Fruit fly (Drosophila melanogaster) whole organism, prepupa: ENCODE results near the gene CG16800.

Source experiments
- CG10669 ChIP-seq: fragments of 200-800 bp; sonication (Bioruptor generic); optimal IDR thresholded peaks from 3 replicates; lab custom pipeline; 2018; ENCODE audit warnings: missing biosample characterization, mild to moderate bottlenecking, missing genetic modification characterization, moderate library complexity
- CG3919 ChIP-seq: fragments of 200-800 bp; sonication (Bioruptor generic); optimal IDR thresholded peaks from 3 replicates; lab custom pipeline; 2016; ENCODE audit warnings: missing biosample characterization, missing genetic modification characterization
- CG4318 ChIP-seq: fragments of 200-800 bp; sonication (Bioruptor generic); optimal IDR thresholded peaks from 3 replicates; lab custom pipeline; 2017; ENCODE audit warnings: missing biosample characterization, mild to moderate bottlenecking, missing genetic modification characterization
- CG6854 ChIP-seq: fragments of 200-800 bp; sonication (Bioruptor generic); optimal IDR thresholded peaks from 2 replicates; lab custom pipeline; 2017; ENCODE audit warnings: missing biosample characterization, mild to moderate bottlenecking, missing genetic modification characterization
- Hr39 ChIP-seq: fragments of 200-800 bp; sonication (Bioruptor generic); optimal IDR thresholded peaks from 2 replicates; lab custom pipeline; 2016; ENCODE audit warnings: missing biosample characterization, missing genetic modification characterization
- Sox102F ChIP-seq: fragments of 200-800 bp; sonication (Bioruptor generic); optimal IDR thresholded peaks from 2 replicates; lab custom pipeline; 2016; ENCODE audit warnings: missing biosample characterization, mild to moderate bottlenecking, missing genetic modification characterization
- dac ChIP-seq: fragments of 200-800 bp; sonication (Bioruptor generic); optimal IDR thresholded peaks from 2 replicates; lab custom pipeline; 2017; ENCODE audit warnings: missing biosample characterization, mild to moderate bottlenecking, missing genetic modification characterization
- esn ChIP-seq: fragments of 200-800 bp; sonication (Bioruptor generic); optimal IDR thresholded peaks from 2 replicates; lab custom pipeline; 2016; ENCODE audit warnings: missing biosample characterization, mild to moderate bottlenecking, missing genetic modification characterization, moderate library complexity
- salr ChIP-seq, 2 experiments: fragments of 200-800 bp; sonication (Bioruptor generic); optimal IDR thresholded peaks; 3 replicates each; lab custom pipeline; 2016 to 2018; ENCODE audit warnings: missing biosample characterization in 2 of 2, missing genetic modification characterization in 2 of 2, mild to moderate bottlenecking in 1 of 2

- TF ChIP-seq CG3919 (GFP tag; lab: Kevin White, UChicago) (no peak), Hr39 (no peak), esn (no peak), CG10669 (GFP tag; lab: Kevin White, UChicago) (no peak), dac (no peak), CG4318 (GFP tag; lab: Kevin White, UChicago) (no peak), salr (GFP tag; optimal IDR thresholded peaks at IDR 0.05; lab: Kevin White, UChicago) (no peak), Sox102F (GFP tag; lab: Kevin White, UChicago) (no peak), CG6854 (GFP tag; lab: Kevin White, UChicago) (no peak)
Observed at dm6 chr2L:12966290-12966689, at the start of gene CG16800.
